Worm (Caenorhabditis elegans) whole organism, L4 larva: ENCODE results near the gene F18C5.9.

Experiments
- D1046.2 ChIP-seq: fragments of 200-800 bp; sonication (Bioruptor generic); IDR thresholded peaks from 2 replicates; pipeline ENCODE4 v1.3.6; 2022; ENCODE audit warnings: missing genetic modification characterization, missing compliant biosample characterization
- F37D6.2 ChIP-seq: sonication (generic microtip); optimal IDR thresholded peaks from 2 replicates; lab custom pipeline; 2016; ENCODE audit warnings: mild to moderate bottlenecking, missing genetic modification characterization, missing compliant biosample characterization
- F49E8.2 ChIP-seq: sonication (generic microtip); optimal IDR thresholded peaks from 2 replicates; lab custom pipeline; 2016; ENCODE audit warnings: missing compliant biosample characterization, mild to moderate bottlenecking, missing genetic modification characterization, borderline replicate concordance
- R02D3.7 ChIP-seq: fragments of 150-350 bp; sonication (generic microtip); optimal IDR thresholded peaks from 3 replicates; lab custom pipeline; 2014; ENCODE audit warnings: missing biosample characterization, missing genetic modification characterization
- T26A8.4 ChIP-seq: fragments of 200-800 bp; sonication (Bioruptor generic); IDR thresholded peaks from 2 replicates; pipeline ENCODE4 v1.3.6; 2022; ENCODE audit warnings: missing genetic modification characterization, missing compliant biosample characterization
- Y48G9A.11 ChIP-seq: fragments of 200-800 bp; sonication (Bioruptor generic); IDR thresholded peaks from 2 replicates; pipeline ENCODE4 v1.3.6; 2022; ENCODE audit warnings: missing genetic modification reagents, missing genetic modification characterization, missing compliant biosample characterization
- aha-1 ChIP-seq: fragments of 150-350 bp; peaks from one replicate; lab custom pipeline; 2014; ENCODE audit warnings: missing biosample characterization, missing genetic modification characterization
- aly-2 ChIP-seq: sonication (generic microtip); optimal IDR thresholded peaks from 2 replicates; lab custom pipeline; 2018; ENCODE audit warnings: missing biosample characterization, missing genetic modification characterization
- ama-1 ChIP-seq: fragments of 150-350 bp; optimal IDR thresholded peaks from 2 replicates; lab custom pipeline; 2014; ENCODE audit warnings: inconsistent platforms, mixed read lengths
- arid-1 ChIP-seq: fragments of 200-800 bp; sonication (Bioruptor generic); conservative IDR thresholded peaks from 2 replicates; pipeline ENCODE4 v1.3.6; 2022; ENCODE audit warnings: missing genetic modification reagents, missing genetic modification characterization, missing compliant biosample characterization
- ceh-20 ChIP-seq: fragments of 200-800 bp; sonication (Bioruptor generic); IDR thresholded peaks from 2 replicates; pipeline ENCODE4 v1.3.6; 2022; ENCODE audit warnings: missing genetic modification reagents, missing genetic modification characterization, missing compliant biosample characterization
- ces-1 ChIP-seq: fragments of 150-350 bp; sonication (generic microtip); optimal IDR thresholded peaks from 4 replicates; lab custom pipeline; 2014; ENCODE audit warnings: missing biosample characterization, missing genetic modification reagents, missing genetic modification characterization
- cey-2 ChIP-seq: sonication (generic microtip); optimal IDR thresholded peaks from 3 replicates; lab custom pipeline; 2017; ENCODE audit warnings: missing genetic modification characterization, mild to moderate bottlenecking, missing compliant biosample characterization, antibody characterized with exemption, borderline replicate concordance; ENCODE audit not compliant: insufficient read depth
- daf-12 ChIP-seq: fragments of 150-350 bp; optimal IDR thresholded peaks from 2 replicates; lab custom pipeline; 2014; ENCODE audit warnings: missing biosample characterization, missing genetic modification reagents, missing genetic modification characterization
- daf-8 ChIP-seq: fragments of 200-800 bp; sonication (Bioruptor generic); IDR thresholded peaks from 2 replicates; pipeline ENCODE4 v1.3.6; 2022; ENCODE audit warnings: missing genetic modification characterization, missing compliant biosample characterization
- dmd-8 ChIP-seq: fragments of 200-800 bp; sonication (Bioruptor generic); IDR thresholded peaks from 2 replicates; pipeline ENCODE4 v1.3.6; 2022; ENCODE audit warnings: missing genetic modification characterization, missing compliant biosample characterization
- dpl-1 ChIP-seq: fragments of 150-350 bp; optimal IDR thresholded peaks from 2 replicates; lab custom pipeline; 2014; ENCODE audit warnings: missing biosample characterization, missing genetic modification reagents, missing genetic modification characterization
- duxl-1 ChIP-seq: sonication (generic microtip); optimal IDR thresholded peaks from 2 replicates; lab custom pipeline; 2016; ENCODE audit warnings: mild to moderate bottlenecking, missing genetic modification characterization, moderate library complexity, missing compliant biosample characterization; ENCODE audit not compliant: poor library complexity
- dve-1 ChIP-seq: sonication (generic microtip); optimal IDR thresholded peaks from 2 replicates; lab custom pipeline; 2017; ENCODE audit warnings: antibody characterized with exemption, mild to moderate bottlenecking, missing genetic modification characterization, missing compliant biosample characterization; ENCODE audit not compliant: insufficient read depth
- fkh-10 ChIP-seq: fragments of 150-350 bp; optimal IDR thresholded peaks from 2 replicates; lab custom pipeline; 2014; ENCODE audit warnings: missing biosample characterization, missing genetic modification reagents, missing genetic modification characterization
- fos-1 ChIP-seq: fragments of 150-350 bp; optimal IDR thresholded peaks from 2 replicates; lab custom pipeline; 2014; ENCODE audit warnings: missing biosample characterization, missing genetic modification characterization
- gei-8 ChIP-seq: fragments of 200-800 bp; sonication (Bioruptor generic); optimal IDR thresholded peaks from 2 replicates; lab custom pipeline; 2018; ENCODE audit warnings: mild to moderate bottlenecking, missing genetic modification characterization, missing compliant biosample characterization
- hif-1 ChIP-seq, 2 experiments: sonication (generic microtip); optimal IDR thresholded peaks; 2 replicates each; lab custom pipeline; 2016 to 2017; ENCODE audit warnings: missing compliant biosample characterization in 2 of 2, missing genetic modification characterization in 2 of 2, missing genetic modification reagents in 2 of 2, missing genotype in 2 of 2, mild to moderate bottlenecking in 1 of 2
- hlh-30 ChIP-seq: sonication (generic microtip); optimal IDR thresholded peaks from 2 replicates; lab custom pipeline; 2017; ENCODE audit warnings: antibody characterized with exemption, mild to moderate bottlenecking, missing genetic modification characterization, missing compliant biosample characterization; ENCODE audit not compliant: insufficient read depth
- jun-1 ChIP-seq: fragments of 150-350 bp; optimal IDR thresholded peaks from 2 replicates; lab custom pipeline; 2014; ENCODE audit warnings: missing biosample characterization, missing genetic modification reagents, missing genetic modification characterization
- lim-7 ChIP-seq: fragments of 200-800 bp; sonication (Bioruptor generic); IDR thresholded peaks from 2 replicates; pipeline ENCODE4 v1.3.6; 2022; ENCODE audit warnings: missing genetic modification characterization, missing compliant biosample characterization
- lin-1 ChIP-seq: fragments of 200-800 bp; sonication (Bioruptor generic); IDR thresholded peaks from 2 replicates; pipeline ENCODE4 v1.3.6; 2022; ENCODE audit warnings: missing genetic modification reagents, missing genetic modification characterization, missing compliant biosample characterization
- lin-29 ChIP-seq: fragments of 200-800 bp; sonication (Bioruptor generic); IDR thresholded peaks from 2 replicates; pipeline ENCODE4 v1.3.6; 2022; ENCODE audit warnings: missing genetic modification reagents, missing genetic modification characterization, missing compliant biosample characterization
- madf-9 ChIP-seq: fragments of 200-800 bp; sonication (Bioruptor generic); conservative IDR thresholded peaks from 2 replicates; pipeline ENCODE4 v1.3.6; 2022; ENCODE audit warnings: missing genetic modification reagents, missing genetic modification characterization, missing compliant biosample characterization
- mdt-29 ChIP-seq: fragments of 200-800 bp; sonication (Bioruptor generic); IDR thresholded peaks from 2 replicates; pipeline ENCODE4 v1.3.6; 2022; ENCODE audit warnings: missing genetic modification reagents, missing genetic modification characterization, missing compliant biosample characterization
- mes-2 ChIP-seq: sonication (generic microtip); optimal IDR thresholded peaks from 2 replicates; lab custom pipeline; 2016; ENCODE audit warnings: missing genotype, mild to moderate bottlenecking, missing genetic modification characterization, missing compliant biosample characterization; ENCODE audit not compliant: poor library complexity, severe bottlenecking
- mxl-3 ChIP-seq: fragments of 200-800 bp; sonication (Bioruptor generic); optimal IDR thresholded peaks from 2 replicates; lab custom pipeline; 2018; ENCODE audit warnings: mild to moderate bottlenecking, missing genetic modification characterization, missing compliant biosample characterization
- nhr-10 ChIP-seq: fragments of 150-350 bp; optimal IDR thresholded peaks from 2 replicates; lab custom pipeline; 2014; ENCODE audit warnings: missing biosample characterization, missing genetic modification characterization
- nhr-25 ChIP-seq: sonication (generic microtip); optimal IDR thresholded peaks from 2 replicates; lab custom pipeline; 2017; ENCODE audit warnings: missing genetic modification characterization, mild to moderate bottlenecking, missing compliant biosample characterization, antibody characterized with exemption, moderate library complexity, borderline replicate concordance; ENCODE audit not compliant: insufficient read depth
- nhr-28 ChIP-seq: fragments of 150-350 bp; optimal IDR thresholded peaks from 2 replicates; lab custom pipeline; 2014; ENCODE audit warnings: missing biosample characterization, missing genetic modification characterization
- nhr-41 ChIP-seq: fragments of 200-800 bp; sonication (Bioruptor generic); IDR thresholded peaks from 2 replicates; pipeline ENCODE4 v1.3.6; 2022; ENCODE audit warnings: missing genetic modification reagents, missing genetic modification characterization, missing compliant biosample characterization
- nhr-42 ChIP-seq: fragments of 200-800 bp; sonication (Bioruptor generic); IDR thresholded peaks from 2 replicates; pipeline ENCODE4 v1.3.6; 2022; ENCODE audit warnings: missing genetic modification characterization, missing compliant biosample characterization
- nhr-76 ChIP-seq: fragments of 150-350 bp; optimal IDR thresholded peaks from 2 replicates; lab custom pipeline; 2014; ENCODE audit warnings: missing biosample characterization, missing genetic modification characterization
- nhr-77 ChIP-seq: fragments of 150-350 bp; optimal IDR thresholded peaks from 2 replicates; lab custom pipeline; 2014; ENCODE audit warnings: missing biosample characterization, missing genetic modification characterization
- pqm-1 ChIP-seq: sonication (generic microtip); optimal IDR thresholded peaks from 2 replicates; lab custom pipeline; 2017; ENCODE audit warnings: missing biosample characterization, missing genetic modification characterization
- snpc-1.2 ChIP-seq: fragments of 200-800 bp; sonication (Bioruptor generic); IDR thresholded peaks from 2 replicates; pipeline ENCODE4 v1.3.6; 2022; ENCODE audit warnings: missing genetic modification reagents, missing genetic modification characterization, missing compliant biosample characterization
- tra-1 ChIP-seq: fragments of 200-800 bp; sonication (Bioruptor generic); IDR thresholded peaks from 2 replicates; pipeline ENCODE4 v1.3.6; 2022; ENCODE audit warnings: missing genetic modification reagents, missing genetic modification characterization, missing compliant biosample characterization
- unc-130 ChIP-seq: sonication (generic microtip); optimal IDR thresholded peaks from 2 replicates; lab custom pipeline; 2016; ENCODE audit warnings: missing genetic modification reagents, missing genetic modification characterization, missing compliant biosample characterization
- unc-39 ChIP-seq: sonication (generic microtip); optimal IDR thresholded peaks from 2 replicates; lab custom pipeline; 2017; ENCODE audit warnings: missing biosample characterization, missing genetic modification characterization
- zag-1 ChIP-seq: fragments of 150-350 bp; optimal IDR thresholded peaks from 2 replicates; lab custom pipeline; 2014; ENCODE audit warnings: missing biosample characterization, missing genetic modification characterization
- zfp-2 ChIP-seq: sonication (generic microtip); optimal IDR thresholded peaks from 2 replicates; lab custom pipeline; 2016; ENCODE audit warnings: mild to moderate bottlenecking, missing genetic modification characterization, missing compliant biosample characterization
- zip-11 ChIP-seq: fragments of 200-800 bp; sonication (Bioruptor generic); IDR thresholded peaks from 2 replicates; pipeline ENCODE4 v1.3.6; 2022; ENCODE audit warnings: missing genetic modification characterization, missing compliant biosample characterization
- zip-2 ChIP-seq: fragments of 150-350 bp; optimal IDR thresholded peaks from 2 replicates; lab custom pipeline; 2014; ENCODE audit warnings: missing biosample characterization, missing genetic modification characterization
- ztf-11 ChIP-seq: fragments of 150-350 bp; optimal IDR thresholded peaks from 2 replicates; lab custom pipeline; 2014; ENCODE audit warnings: missing biosample characterization, missing genetic modification characterization

The F18C5.9 gene

ce11 chrII:6588605-6589292, 21.8 kb downstream of the F18C5.9 start, which contains the start of gene icd-1 (continued):
- TF ChIP-seq ceh-20 (GFP tag; lab: Robert Waterston, UW) (peak; percentile 89), unc-130 (GFP tag; lab: Kevin White, UChicago) (peak; percentile 89), zip-2 (tag; lab: Kevin White, UChicago) (peak; percentile 75), aly-2 (tag; lab: Kevin White, UChicago) (peak; percentile 6), mxl-3 (peak; percentile 72), jun-1 (tag; lab: Kevin White, UChicago) (peak; percentile 79), zag-1 (tag; lab: Kevin White, UChicago) (peak; percentile 65), nhr-10 (peak; percentile 72), mdt-29 (GFP tag; lab: Robert Waterston, UW) (peak; percentile 88), lin-29 (GFP tag; lab: Robert Waterston, UW) (peak; percentile 72), T26A8.4 (GFP tag; lab: Robert Waterston, UW) (peak; percentile 94), lim-7 (GFP tag; lab: Robert Waterston, UW) (no peak), nhr-77 (tag; lab: Kevin White, UChicago) (peak; percentile 96), lin-1 (GFP tag; lab: Robert Waterston, UW) (peak; percentile 92), daf-12 (tag; lab: Kevin White, UChicago) (no peak), duxl-1 (tag; lab: Kevin White, UChicago) (peak; percentile 89), hlh-30 (tag; lab: Kevin White, UChicago) (peak; percentile 95), D1046.2 (peak; percentile 58; the same call in 1 of the 2 replicates), nhr-76 (tag; lab: Kevin White, UChicago) (peak; percentile 55), arid-1 (GFP tag; lab: Robert Waterston, UW) (peak; percentile 86), fos-1 (tag; lab: Kevin White, UChicago) (peak; percentile 78), aha-1 (peak; percentile 99), nhr-41 (GFP tag; lab: Robert Waterston, UW) (peak; percentile 62; the same call in 1 of the 2 replicates), snpc-1.2 (GFP tag; lab: Robert Waterston, UW) (peak; percentile 64), dpl-1 (peak; percentile 83), hif-1 (tag; optimal IDR thresholded peaks at IDR 0.05; lab: Kevin White, UChicago) (peak; percentile 47 to 83), pqm-1 (tag; lab: Kevin White, UChicago) (peak; percentile 10), nhr-42 (peak; percentile 80; the same call in 1 of the 2 replicates), tra-1 (GFP tag; lab: Robert Waterston, UW) (peak; percentile 81), daf-8 (GFP tag; lab: Robert Waterston, UW) (no peak), nhr-25 (tag; lab: Kevin White, UChicago) (peak; percentile 91), unc-39 (no peak), dmd-8 (GFP tag; lab: Robert Waterston, UW) (peak; percentile 55; the same call in 1 of the 2 replicates), ama-1 (lab: Kevin White, UChicago) (no peak), fkh-10 (GFP tag; lab: Kevin White, UChicago) (peak; percentile 78), dve-1 (peak; percentile 98), zip-11 (GFP tag; lab: Robert Waterston, UW) (no peak), ztf-11 (no peak), F37D6.2 (tag; lab: Kevin White, UChicago) (peak; percentile 86), ces-1 (GFP tag; lab: Kevin White, UChicago) (no peak), gei-8 (GFP tag; lab: Kevin White, UChicago) (peak; percentile 59), R02D3.7 (tag; lab: Kevin White, UChicago) (peak; percentile 10), madf-9 (GFP tag; lab: Robert Waterston, UW) (peak; percentile 75), Y48G9A.11 (GFP tag; lab: Robert Waterston, UW) (peak; percentile 73), cey-2 (no peak), F49E8.2 (tag; lab: Kevin White, UChicago) (peak; percentile 84), nhr-28 (tag; lab: Kevin White, UChicago) (peak; percentile 90), mes-2 (tag; lab: Kevin White, UChicago) (peak; percentile 92), zfp-2 (peak; percentile 74)
